Worm (Caenorhabditis elegans) whole organism, early embryonic: ENCODE data around the gene cya-1.
A peak's percentile ranks its signal among the peaks of the same experiment; 100 is the strongest.

ENCODE experiments used
- B0310.2 ChIP-seq: sonication (generic microtip); optimal IDR thresholded peaks from 2 replicates; lab custom pipeline; 2016; ENCODE audit warnings: mild to moderate bottlenecking, missing genetic modification characterization, missing compliant biosample characterization
- F13C5.2 ChIP-seq: sonication (generic microtip); optimal IDR thresholded peaks from 2 replicates; lab custom pipeline; 2017; ENCODE audit warnings: mild to moderate bottlenecking, missing genetic modification characterization, inconsistent platforms, missing compliant biosample characterization
- aly-1 ChIP-seq: sonication (generic microtip); optimal IDR thresholded peaks from 2 replicates; lab custom pipeline; 2016; ENCODE audit warnings: missing genetic modification characterization, missing compliant biosample characterization
- ama-1 ChIP-seq: fragments of 150-350 bp; optimal IDR thresholded peaks from 2 replicates; lab custom pipeline; 2014
- ceh-13 ChIP-seq: fragments of 200-800 bp; sonication (Bioruptor generic); optimal IDR thresholded peaks from 2 replicates; lab custom pipeline; 2018; ENCODE audit warnings: mild to moderate bottlenecking, missing genetic modification characterization, missing compliant biosample characterization
- ceh-36 ChIP-seq: sonication (generic microtip); optimal IDR thresholded peaks from 2 replicates; lab custom pipeline; 2016; ENCODE audit warnings: missing genetic modification characterization, inconsistent platforms, missing compliant biosample characterization
- ets-7 ChIP-seq: sonication (generic microtip); optimal IDR thresholded peaks from 2 replicates; lab custom pipeline; 2016; ENCODE audit warnings: missing genotype, missing genetic modification characterization, missing compliant biosample characterization
- flt-1 ChIP-seq: fragments of 200-800 bp; sonication (Bioruptor generic); IDR thresholded peaks from 2 replicates; pipeline ENCODE4 v1.3.6; 2022; ENCODE audit warnings: missing genetic modification characterization, missing compliant biosample characterization
- hmbx-1 ChIP-seq: sonication (generic microtip); optimal IDR thresholded peaks from 2 replicates; lab custom pipeline; 2016; ENCODE audit warnings: mild to moderate bottlenecking, missing genetic modification characterization, missing compliant biosample characterization
- hmg-4 ChIP-seq: fragments of 200-800 bp; sonication (Bioruptor generic); optimal IDR thresholded peaks from 2 replicates; lab custom pipeline; 2018; ENCODE audit warnings: mild to moderate bottlenecking, missing genetic modification characterization, missing compliant biosample characterization
- hnd-1 ChIP-seq: sonication (generic microtip); optimal IDR thresholded peaks from 2 replicates; lab custom pipeline; 2016; ENCODE audit warnings: missing genetic modification characterization, missing compliant biosample characterization
- pes-1 ChIP-seq: fragments of 200-800 bp; sonication (Bioruptor generic); IDR thresholded peaks from 2 replicates; pipeline ENCODE4 v1.3.6; 2022; ENCODE audit warnings: missing genetic modification reagents, missing genetic modification characterization, missing compliant biosample characterization
- scrt-1 ChIP-seq: fragments of 200-800 bp; sonication (Bioruptor generic); IDR thresholded peaks from 2 replicates; pipeline ENCODE4 v1.3.6; 2022; ENCODE audit warnings: missing genetic modification characterization, missing compliant biosample characterization
- sea-1 ChIP-seq: fragments of 200-800 bp; sonication (Bioruptor generic); conservative IDR thresholded peaks from 2 replicates; pipeline ENCODE4 v1.3.6; 2022; ENCODE audit warnings: missing genetic modification characterization, missing compliant biosample characterization
- tbx-11 ChIP-seq: fragments of 200-800 bp; sonication (Bioruptor generic); IDR thresholded peaks from 2 replicates; pipeline ENCODE4 v1.3.6; 2022; ENCODE audit warnings: missing genetic modification characterization, missing compliant biosample characterization
- tbx-37 ChIP-seq: fragments of 200-800 bp; sonication (Bioruptor generic); conservative IDR thresholded peaks from 2 replicates; pipeline ENCODE4 v1.3.6; 2022; ENCODE audit warnings: missing genetic modification reagents, missing genetic modification characterization, missing compliant biosample characterization
- tra-4 ChIP-seq: sonication (generic microtip); optimal IDR thresholded peaks from 2 replicates; lab custom pipeline; 2017; ENCODE audit warnings: missing genetic modification characterization, missing compliant biosample characterization

The cya-1 gene

ce11 chrIII:9103643-9104042 is 5.4 kb downstream of the cya-1 start, which contains the start of gene dos-1:
Gene dos-1, plus strand, starts transcription at chrIII:9103943.
- TF ChIP-seq hnd-1 (tag; lab: Kevin White, UChicago) (no peak), sea-1 (GFP tag; lab: Robert Waterston, UW) (no peak), tbx-37 (GFP tag; lab: Robert Waterston, UW) (no peak), pes-1 (GFP tag; lab: Robert Waterston, UW) (no peak), flt-1 (GFP tag; lab: Robert Waterston, UW) (no peak), ets-7 (tag; lab: Kevin White, UChicago) (no peak), ceh-36 (no peak), hmbx-1 (tag; lab: Kevin White, UChicago) (no peak), F13C5.2 (tag; lab: Kevin White, UChicago) (no peak), ama-1 (lab: Kevin White, UChicago) (no peak), aly-1 (tag; lab: Kevin White, UChicago) (no peak), hmg-4 (GFP tag; lab: Kevin White, UChicago) (no peak), B0310.2 (tag; lab: Kevin White, UChicago) (no peak), tbx-11 (GFP tag; lab: Robert Waterston, UW) (no peak), ceh-13 (no peak), tra-4 (no peak), scrt-1 (GFP tag; lab: Robert Waterston, UW) (no peak)

- TF ChIP-seq ets-7 (tag; lab: Kevin White, UChicago) (no peak), tra-4 (no peak), flt-1 (GFP tag; lab: Robert Waterston, UW) (no peak), ceh-36 (no peak), tbx-37 (GFP tag; lab: Robert Waterston, UW) (no peak), hmbx-1 (tag; lab: Kevin White, UChicago) (no peak), scrt-1 (GFP tag; lab: Robert Waterston, UW) (no peak), F13C5.2 (tag; lab: Kevin White, UChicago) (no peak), tbx-11 (GFP tag; lab: Robert Waterston, UW) (no peak), hmg-4 (GFP tag; lab: Kevin White, UChicago) (no peak), aly-1 (tag; lab: Kevin White, UChicago) (no peak), hnd-1 (tag; lab: Kevin White, UChicago) (no peak)
Measured at ce11 chrIII:9101212-9101611, 7.9 kb downstream of the cya-1 start, which contains the start of gene ZK507.1. Gene ZK507.1, minus strand, starts transcription at chrIII:9101312.

ce11 chrIII:9091392-9092291 is 17.4 kb downstream of the cya-1 start, which contains the start of gene glp-1:
Gene glp-1, plus strand, starts transcription at chrIII:9092241.
- TF ChIP-seq ceh-13 (no peak), pes-1 (GFP tag; lab: Robert Waterston, UW) (no peak)

- no peak for TF ChIP-seq ceh-36
- TF ChIP-seq hmbx-1 (tag; lab: Kevin White, UChicago): no peak
- TF ChIP-seq scrt-1 (GFP tag; lab: Robert Waterston, UW): no peak
- peak; percentile 16 for TF ChIP-seq F13C5.2 (tag; lab: Kevin White, UChicago)
- no peak for TF ChIP-seq tbx-37 (GFP tag; lab: Robert Waterston, UW)
- no peak for TF ChIP-seq pes-1 (GFP tag; lab: Robert Waterston, UW)
- TF ChIP-seq aly-1 (tag; lab: Kevin White, UChicago): no peak
Measured at ce11 chrIII:9089325-9089823, 19.7 kb downstream of the cya-1 start, which contains the start of the genes mccc-2 and mrpl-44. Gene mccc-2, minus strand, starts transcription at chrIII:9089375. Gene mrpl-44, minus strand, starts transcription at chrIII:9089375.

ce11 chrIII:9084329-9084728 is 24.7 kb downstream of the cya-1 start:
- TF ChIP-seq aly-1 (tag; lab: Kevin White, UChicago) (no peak), tbx-37 (GFP tag; lab: Robert Waterston, UW) (no peak), B0310.2 (tag; lab: Kevin White, UChicago) (no peak), hnd-1 (tag; lab: Kevin White, UChicago) (no peak), ceh-36 (no peak), tra-4 (no peak), flt-1 (GFP tag; lab: Robert Waterston, UW) (no peak), ceh-13 (no peak), tbx-11 (GFP tag; lab: Robert Waterston, UW) (no peak), pes-1 (GFP tag; lab: Robert Waterston, UW) (no peak), ets-7 (tag; lab: Kevin White, UChicago) (no peak), ama-1 (lab: Kevin White, UChicago) (no peak), hmbx-1 (tag; lab: Kevin White, UChicago) (no peak), sea-1 (GFP tag; lab: Robert Waterston, UW) (no peak), scrt-1 (GFP tag; lab: Robert Waterston, UW) (no peak), hmg-4 (GFP tag; lab: Kevin White, UChicago) (no peak), F13C5.2 (tag; lab: Kevin White, UChicago) (no peak)

- TF ChIP-seq F13C5.2 (tag; lab: Kevin White, UChicago) (no peak), scrt-1 (GFP tag; lab: Robert Waterston, UW) (no peak), ama-1 (lab: Kevin White, UChicago) (no peak), ceh-36 (no peak), hmbx-1 (tag; lab: Kevin White, UChicago) (no peak), flt-1 (GFP tag; lab: Robert Waterston, UW) (no peak), tra-4 (no peak), hmg-4 (GFP tag; lab: Kevin White, UChicago) (no peak)
Measured at ce11 chrIII:9083118-9083517, 26.0 kb downstream of the cya-1 start.

ce11 chrIII:9081763-9082162 is 27.3 kb downstream of the cya-1 start, which contains the start of gene far-2:
Gene far-2, plus strand, starts transcription at chrIII:9081828.
- TF ChIP-seq aly-1 (tag; lab: Kevin White, UChicago) (no peak), hnd-1 (tag; lab: Kevin White, UChicago) (no peak), hmbx-1 (tag; lab: Kevin White, UChicago) (no peak), tbx-37 (GFP tag; lab: Robert Waterston, UW) (no peak), flt-1 (GFP tag; lab: Robert Waterston, UW) (no peak)
